Worm (Caenorhabditis elegans): ENCODE data around the gene kin-33.

DNA sequence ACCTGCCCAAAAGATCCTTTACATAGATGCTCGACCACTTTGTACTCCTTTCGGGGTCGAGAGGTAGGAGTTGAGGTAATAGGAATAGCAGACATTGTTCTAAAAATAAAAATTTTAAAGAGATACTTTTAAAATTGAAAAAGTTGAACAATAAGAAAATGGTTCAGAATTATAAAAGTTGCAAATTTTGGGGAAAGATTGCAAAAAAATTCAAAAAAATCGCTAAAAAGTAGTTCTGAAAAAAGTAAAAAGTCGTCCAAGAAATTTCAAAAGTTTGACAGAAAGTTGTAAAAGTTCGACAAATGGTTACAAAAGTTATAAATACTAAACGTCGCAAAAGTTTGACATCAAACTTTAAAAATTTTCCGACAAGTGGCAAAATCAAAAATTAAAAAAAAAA is 3.6 kb upstream of the kin-33 start, which contains the start of gene R02C2.1:
- no peak for TF ChIP-seq him-1 (tag; optimal IDR thresholded peaks at IDR 0.05)
- no peak for TF ChIP-seq W03F9.2 (tag; optimal IDR thresholded peaks at IDR 0.05)
- TF ChIP-seq dao-5 (tag; optimal IDR thresholded peaks at IDR 0.05) = no peak
